Fruit fly (Drosophila melanogaster): ENCODE results near the gene Lectin-galC1.

Gene Lectin-galC1

dm6 chr2L:19425765-19426329 is 8.6 kb downstream of the Lectin-galC1 start (continued):
- no peak for TF ChIP-seq tup (GFP tag; optimal IDR thresholded peaks at IDR 0.05)
- TF ChIP-seq CG11093 (GFP tag; IDR thresholded peaks at IDR 0.05), result 0 out of 3 replicates have a peak, but pooled peaks have one; percentile 27
- TF ChIP-seq CG13894 (tag; optimal IDR thresholded peaks at IDR 0.05), result peak; percentile 38
- peak; percentile 77 for TF ChIP-seq NFAT (GFP tag; IDR thresholded peaks at IDR 0.05)
- peak; percentile 61 for TF ChIP-seq CG9817 (tag; optimal IDR thresholded peaks at IDR 0.05)
- peak; percentile 44 for TF ChIP-seq CG6765 (GFP tag; optimal IDR thresholded peaks at IDR 0.05)
- TF ChIP-seq croc (GFP tag; conservative IDR thresholded peaks at IDR 0.05), result 0 out of 3 replicates have a peak, but pooled peaks have one; percentile 35
- TF ChIP-seq CG17385 (GFP tag; optimal IDR thresholded peaks at IDR 0.05), result peak; percentile 62
- TF ChIP-seq Chrac-16 (GFP tag; optimal IDR thresholded peaks at IDR 0.05), result peak; percentile 63
- 0 out of 3 replicates have a peak, but pooled peaks have one; percentile 7 for TF ChIP-seq Optix (GFP tag; IDR thresholded peaks at IDR 0.05)
- TF ChIP-seq dpn (GFP tag; optimal IDR thresholded peaks at IDR 0.05), result peak; percentile 58 to 64
- peak; percentile 39 for TF ChIP-seq CG14667 (GFP tag; IDR thresholded peaks at IDR 0.05)
- peak; percentile 45 for TF ChIP-seq Dip3 (GFP tag; optimal IDR thresholded peaks at IDR 0.05)
- peak; percentile 74 for TF ChIP-seq CG4424 (GFP tag; optimal IDR thresholded peaks at IDR 0.05)
- TF ChIP-seq CG17186 (GFP tag; optimal IDR thresholded peaks at IDR 0.05), result no peak
- no peak for TF ChIP-seq CG12299 (tag; optimal IDR thresholded peaks at IDR 0.05)
- no peak for TF ChIP-seq NK7.1 (GFP tag; optimal IDR thresholded peaks at IDR 0.05)
- TF ChIP-seq CG14965 (GFP tag; optimal IDR thresholded peaks at IDR 0.05; ENCODE audit: borderline replicate concordance), result peak; percentile 95
- TF ChIP-seq Dp (GFP tag; optimal IDR thresholded peaks at IDR 0.05), result no peak
- peak; percentile 83 for TF ChIP-seq CG30403 (GFP tag; optimal IDR thresholded peaks at IDR 0.05)
- TF ChIP-seq Sry-β (GFP tag; optimal IDR thresholded peaks at IDR 0.05), result no peak
- TF ChIP-seq chn (GFP tag; optimal IDR thresholded peaks at IDR 0.05), result peak; percentile 37
- no peak for TF ChIP-seq Scr (GFP tag; IDR thresholded peaks at IDR 0.05; ENCODE audit: partially characterized antibody)
- TF ChIP-seq dati (GFP tag; IDR thresholded peaks at IDR 0.05), result no peak
- peak; percentile 40 for TF ChIP-seq vfl (GFP tag; optimal IDR thresholded peaks at IDR 0.05)
- peak; percentile 79 for TF ChIP-seq CG17328 (GFP tag; IDR thresholded peaks at IDR 0.05)
- TF ChIP-seq Ptx1 (GFP tag; IDR thresholded peaks at IDR 0.05), result peak; percentile 76
- peak; percentile 71 for TF ChIP-seq CG6254 (GFP tag; optimal IDR thresholded peaks at IDR 0.05)
- peak; percentile 55 for TF ChIP-seq nau (GFP tag; optimal IDR thresholded peaks at IDR 0.05)
- TF ChIP-seq ci (GFP tag; IDR thresholded peaks at IDR 0.05), result peak; percentile 77
- peak; percentile 58; the same call in 1 of the 3 replicates for TF ChIP-seq z (GFP tag; IDR thresholded peaks at IDR 0.05)
- peak; percentile 44 for TF ChIP-seq CG12155 (GFP tag; optimal IDR thresholded peaks at IDR 0.05)
- TF ChIP-seq ase (GFP tag; IDR thresholded peaks at IDR 0.05), result peak; percentile 75; the same call in 2 of the 3 replicates
- peak; percentile 82 for TF ChIP-seq CG11504 (tag; optimal IDR thresholded peaks at IDR 0.05)
- TF ChIP-seq YL-1 (GFP tag; optimal IDR thresholded peaks at IDR 0.05), result peak; percentile 31
- TF ChIP-seq Doc2 (GFP tag; IDR thresholded peaks at IDR 0.05), result no peak
- peak; percentile 48 for TF ChIP-seq sug (tag; optimal IDR thresholded peaks at IDR 0.05)
- TF ChIP-seq ken (GFP tag; IDR thresholded peaks at IDR 0.05), result peak; percentile 51; the same call in 1 of the 3 replicates
- TF ChIP-seq Ets65A (GFP tag), result peak; percentile 65
- peak; percentile 37 for TF ChIP-seq CG8089 (GFP tag; optimal IDR thresholded peaks at IDR 0.05)
- no peak for TF ChIP-seq tna (GFP tag; IDR thresholded peaks at IDR 0.05; ENCODE audit: partially characterized antibody)
- TF ChIP-seq zen (tag; optimal IDR thresholded peaks at IDR 0.05), result peak; percentile 80
- peak; percentile 49 for TF ChIP-seq CG18764 (GFP tag; optimal IDR thresholded peaks at IDR 0.05)
- peak; percentile 55 for TF ChIP-seq Taf1 (GFP tag; IDR thresholded peaks at IDR 0.05)
- peak; percentile 62 for TF ChIP-seq Dek (tag; optimal IDR thresholded peaks at IDR 0.05)
- TF ChIP-seq E2f1 (GFP tag; IDR thresholded peaks at IDR 0.05), result peak; percentile 69
- TF ChIP-seq HLH4C (GFP tag; IDR thresholded peaks at IDR 0.05; ENCODE audit: partially characterized antibody), result no peak
- peak; percentile 19 for TF ChIP-seq CG6654 (GFP tag; optimal IDR thresholded peaks at IDR 0.05)
- peak; percentile 55; the same call in 2 of the 3 replicates for TF ChIP-seq CG34422 (GFP tag; IDR thresholded peaks at IDR 0.05)
- peak; percentile 73 for TF ChIP-seq CG17912 (GFP tag; optimal IDR thresholded peaks at IDR 0.05)

All from whole organism, embryonic.